Worm (Caenorhabditis elegans) whole organism, midembryonic: ENCODE results near the gene fbxb-6.

ENCODE experiments used
- T22C8.4 ChIP-seq: fragments of 200-800 bp; sonication (Bioruptor generic); IDR thresholded peaks from 2 replicates; pipeline ENCODE4 v1.3.6; 2022; ENCODE audit warnings: missing genetic modification characterization, missing compliant biosample characterization
- flt-1 ChIP-seq: fragments of 200-800 bp; sonication (Bioruptor generic); IDR thresholded peaks from 2 replicates; pipeline ENCODE4 v1.3.6; 2022; ENCODE audit warnings: missing genetic modification characterization, missing compliant biosample characterization
- klf-2 ChIP-seq: fragments of 200-800 bp; sonication (Bioruptor generic); conservative IDR thresholded peaks from 2 replicates; pipeline ENCODE4 v1.3.6; 2022; ENCODE audit warnings: missing genetic modification reagents, missing genetic modification characterization, missing compliant biosample characterization
- med-1 ChIP-seq: sonication (generic microtip); optimal IDR thresholded peaks from 2 replicates; lab custom pipeline; 2017; ENCODE audit warnings: missing genetic modification characterization, mild to moderate bottlenecking, missing compliant biosample characterization, antibody characterized with exemption, missing genetic modification reagents; ENCODE audit not compliant: insufficient read depth
- ref-1 ChIP-seq: fragments of 200-800 bp; sonication (Bioruptor generic); conservative IDR thresholded peaks from 2 replicates; pipeline ENCODE4 v1.3.6; 2022; ENCODE audit warnings: missing genetic modification reagents, missing genetic modification characterization, missing compliant biosample characterization
- tab-1 ChIP-seq: fragments of 200-800 bp; sonication (Bioruptor generic); IDR thresholded peaks from 2 replicates; pipeline ENCODE4 v1.3.6; 2022; ENCODE audit warnings: missing genetic modification characterization, missing compliant biosample characterization
- ztf-29 ChIP-seq: fragments of 200-800 bp; sonication (Bioruptor generic); IDR thresholded peaks from 2 replicates; pipeline ENCODE4 v1.3.6; 2022; ENCODE audit warnings: missing genetic modification reagents, missing genetic modification characterization, missing compliant biosample characterization

DNA sequence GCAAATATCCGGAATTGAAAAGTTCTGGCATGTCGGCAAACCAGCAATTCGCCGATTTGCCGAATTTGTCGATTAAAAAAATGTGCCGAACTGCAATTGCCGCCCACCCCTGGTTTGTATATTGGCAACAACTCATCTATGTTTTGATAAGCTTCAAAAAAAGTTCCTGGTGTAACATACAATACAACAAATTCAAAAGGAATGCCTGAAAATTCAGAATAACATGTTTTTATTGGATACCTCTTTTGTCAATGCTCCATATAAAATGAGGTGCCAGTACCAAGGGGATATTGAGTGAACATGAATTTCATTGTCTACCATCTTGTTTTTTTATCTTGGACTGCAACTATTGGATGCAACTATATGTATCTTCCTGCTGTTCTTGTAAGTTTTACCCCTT, 16.7 kb downstream of the fbxb-6 start, which contains the start of gene T16A1.4:
- TF ChIP-seq ref-1 (no peak), flt-1 (GFP tag; lab: Robert Waterston, UW) (no peak), klf-2 (GFP tag; lab: Robert Waterston, UW) (no peak), tab-1 (GFP tag; lab: Robert Waterston, UW) (no peak), T22C8.4 (GFP tag; lab: Robert Waterston, UW) (no peak), ztf-29 (GFP tag; lab: Robert Waterston, UW) (no peak), med-1 (GFP tag; lab: Kevin White, UChicago) (no peak)
